Worm (Caenorhabditis elegans) whole organism, L4/young adult: ENCODE measurements around the gene T28A8.5.

Experiments used
- W03F9.2 ChIP-seq: fragments of 150-350 bp; optimal IDR thresholded peaks from 2 replicates; lab custom pipeline; 2014; ENCODE audit warnings: missing biosample characterization, missing genetic modification characterization
- him-1 ChIP-seq: sonication (generic microtip); optimal IDR thresholded peaks from 2 replicates; lab custom pipeline; 2016; ENCODE audit warnings: missing genotype, missing genetic modification reagents, missing genetic modification characterization, missing compliant biosample characterization

- no peak for TF ChIP-seq him-1 (tag; lab: Kevin White, UChicago)
- TF ChIP-seq W03F9.2 (tag; lab: Kevin White, UChicago), result no peak
Observed at ce11 chrIII:13503379-13503778, 1.9 kb downstream of the T28A8.5 start, which contains the start of gene T28A8.4.
